Fruit fly (Drosophila melanogaster) whole organism, embryonic: ENCODE data around the gene CG33282.

ENCODE experiments used
- Abd-B ChIP-seq: fragments of 200-800 bp; sonication (Bioruptor generic); optimal IDR thresholded peaks from 2 replicates; lab custom pipeline; 2018; ENCODE audit warnings: missing biosample characterization, mild to moderate bottlenecking, missing genetic modification characterization, moderate library complexity
- Adf1 ChIP-seq: fragments of 200-800 bp; sonication (Bioruptor generic); IDR thresholded peaks from 2 replicates; pipeline ENCODE4 v1.3.6; 2022; ENCODE audit warnings: missing biosample characterization, missing genetic modification characterization
- Awh ChIP-seq: fragments of 200-800 bp; sonication (Bioruptor generic); IDR thresholded peaks from 2 replicates; pipeline ENCODE4, ENCODE4 v1.3.6; 2022; ENCODE audit warnings: missing biosample characterization, missing genetic modification characterization
- Bgb ChIP-seq: fragments of 200-800 bp; sonication (Bioruptor generic); IDR thresholded peaks from 2 replicates; pipeline ENCODE4 v1.3.6; 2022; ENCODE audit warnings: missing biosample characterization, missing genetic modification characterization; ENCODE audit not compliant: partially characterized antibody
- CG11085 ChIP-seq: fragments of 200-800 bp; sonication (Bioruptor generic); IDR thresholded peaks from 2 replicates; pipeline ENCODE4 v1.3.6; 2022; ENCODE audit warnings: missing biosample characterization, missing genetic modification characterization
- CG12236 ChIP-seq: fragments of 200-800 bp; sonication (Bioruptor generic); optimal IDR thresholded peaks from 2 replicates; lab custom pipeline; 2016; ENCODE audit warnings: missing biosample characterization, missing genetic modification characterization
- CG13287 ChIP-seq: fragments of 200-800 bp; sonication (Bioruptor generic); IDR thresholded peaks from 2 replicates; pipeline ENCODE4 v1.3.6; 2022; ENCODE audit warnings: missing biosample characterization, missing genetic modification characterization; ENCODE audit not compliant: partially characterized antibody
- CG14710 ChIP-seq: fragments of 200-800 bp; sonication (Bioruptor generic); optimal IDR thresholded peaks from 3 replicates; lab custom pipeline; 2019; ENCODE audit warnings: missing biosample characterization, mild to moderate bottlenecking, missing genetic modification characterization, moderate library complexity
- CG14860 ChIP-seq: fragments of 200-800 bp; sonication (Bioruptor generic); IDR thresholded peaks from 3 replicates; pipeline ENCODE4 v1.3.6; 2022; ENCODE audit warnings: missing biosample characterization, missing genetic modification characterization; ENCODE audit not compliant: partially characterized antibody
- CG16813 ChIP-seq: fragments of 200-800 bp; sonication (Bioruptor generic); IDR thresholded peaks from 3 replicates; pipeline ENCODE4 v1.3.6; 2022; ENCODE audit warnings: missing biosample characterization, missing genetic modification characterization; ENCODE audit not compliant: partially characterized antibody
- CG18599 ChIP-seq: fragments of 200-800 bp; sonication (Bioruptor generic); optimal IDR thresholded peaks from 3 replicates; lab custom pipeline; 2017; ENCODE audit warnings: missing biosample characterization, missing genetic modification characterization, mild to moderate bottlenecking, moderate library complexity, missing genetic modification reagents
- CG3163 ChIP-seq: fragments of 200-800 bp; sonication (Bioruptor generic); optimal IDR thresholded peaks from 3 replicates; lab custom pipeline; 2016; ENCODE audit warnings: missing biosample characterization, missing genetic modification characterization
- CG5953 ChIP-seq: fragments of 200-800 bp; sonication (Bioruptor generic); IDR thresholded peaks from 2 replicates; pipeline ENCODE4 v1.3.6; 2022; ENCODE audit warnings: missing biosample characterization, missing genetic modification characterization
- CG6254 ChIP-seq: fragments of 200-800 bp; sonication (Bioruptor generic); optimal IDR thresholded peaks from 3 replicates; lab custom pipeline; 2017; ENCODE audit warnings: mild to moderate bottlenecking, missing biosample characterization, missing genetic modification reagents, missing genetic modification characterization
- CG6791 ChIP-seq: fragments of 200-800 bp; sonication (Bioruptor generic); IDR thresholded peaks from 3 replicates; pipeline ENCODE4 v1.3.6; 2022; ENCODE audit warnings: missing biosample characterization, missing genetic modification characterization; ENCODE audit not compliant: partially characterized antibody
- CG6813 ChIP-seq: fragments of 200-800 bp; sonication (Bioruptor generic); optimal IDR thresholded peaks from 2 replicates; lab custom pipeline; 2017; ENCODE audit warnings: missing biosample characterization, missing genetic modification characterization, mild to moderate bottlenecking, moderate library complexity, missing genetic modification reagents
- CG7745 ChIP-seq: fragments of 200-800 bp; sonication (Bioruptor generic); optimal IDR thresholded peaks from 2 replicates; lab custom pipeline; 2018; ENCODE audit warnings: missing biosample characterization, mild to moderate bottlenecking, missing genetic modification characterization, moderate library complexity
- Dip2 ChIP-seq: fragments of 200-800 bp; sonication (Bioruptor generic); IDR thresholded peaks from 2 replicates; pipeline ENCODE4 v1.3.6; 2022; ENCODE audit warnings: missing biosample characterization, missing genetic modification characterization
- Dll ChIP-seq: fragments of 200-800 bp; sonication (Bioruptor generic); IDR thresholded peaks from 4 replicates; pipeline ENCODE4 v1.3.6; 2022; ENCODE audit warnings: missing biosample characterization, missing genetic modification characterization; ENCODE audit not compliant: partially characterized antibody
- Doc2 ChIP-seq: fragments of 200-800 bp; sonication (Bioruptor generic); IDR thresholded peaks from 2 replicates; pipeline ENCODE4 v1.3.6; 2022; ENCODE audit warnings: missing biosample characterization, missing genetic modification characterization
- Doc3 ChIP-seq: fragments of 200-800 bp; sonication (Bioruptor generic); IDR thresholded peaks from 3 replicates; pipeline ENCODE4 v1.3.6; 2022; ENCODE audit warnings: missing biosample characterization, missing genetic modification characterization; ENCODE audit not compliant: partially characterized antibody
- Dp ChIP-seq: fragments of 200-800 bp; sonication (Bioruptor generic); optimal IDR thresholded peaks from 2 replicates; lab custom pipeline; 2018; ENCODE audit warnings: missing biosample characterization, mild to moderate bottlenecking, missing genetic modification characterization, moderate library complexity
- Dref ChIP-seq: fragments of 200-800 bp; sonication (Bioruptor generic); IDR thresholded peaks from 2 replicates; pipeline ENCODE4 v1.3.6; 2022; ENCODE audit warnings: missing biosample characterization, missing genetic modification characterization
- GATAe ChIP-seq: fragments of 200-800 bp; sonication (Bioruptor generic); conservative IDR thresholded peaks from 2 replicates; pipeline ENCODE4 v1.3.6; 2022; ENCODE audit warnings: missing biosample characterization, missing genetic modification characterization
- Med ChIP-seq: fragments of 200-800 bp; sonication (Bioruptor generic); peaks from one replicate; lab custom pipeline; 2016; ENCODE audit warnings: missing biosample characterization, missing genetic modification characterization, mild to moderate bottlenecking, inconsistent platforms, moderate library complexity
- Meics ChIP-seq: fragments of 200-800 bp; sonication (Bioruptor generic); optimal IDR thresholded peaks from 2 replicates; lab custom pipeline; 2017; ENCODE audit warnings: missing biosample characterization, mild to moderate bottlenecking, missing genetic modification characterization
- NK7.1 ChIP-seq: fragments of 200-800 bp; sonication (Bioruptor generic); optimal IDR thresholded peaks from 3 replicates; lab custom pipeline; 2016; ENCODE audit warnings: missing biosample characterization, missing genetic modification characterization
- Opbp ChIP-seq: fragments of 200-800 bp; sonication (Bioruptor generic); IDR thresholded peaks from 3 replicates; pipeline ENCODE4 v1.3.6; 2022; ENCODE audit warnings: missing biosample characterization, missing genetic modification characterization; ENCODE audit not compliant: partially characterized antibody
- Scr ChIP-seq: fragments of 200-800 bp; sonication (Bioruptor generic); IDR thresholded peaks from 2 replicates; pipeline ENCODE4 v1.3.6; 2022; ENCODE audit warnings: missing biosample characterization, missing genetic modification characterization; ENCODE audit not compliant: partially characterized antibody
- amos ChIP-seq: fragments of 200-800 bp; sonication (Bioruptor generic); IDR thresholded peaks from 2 replicates; pipeline ENCODE4 v1.3.6; 2022; ENCODE audit warnings: missing biosample characterization, missing genetic modification characterization; ENCODE audit not compliant: partially characterized antibody
- ato ChIP-seq: fragments of 200-800 bp; sonication (Bioruptor generic); IDR thresholded peaks from 2 replicates; pipeline ENCODE4 v1.3.6; 2022; ENCODE audit warnings: missing biosample characterization, missing genetic modification characterization; ENCODE audit not compliant: partially characterized antibody
- bbx ChIP-seq: fragments of 200-800 bp; sonication (Bioruptor generic); IDR thresholded peaks from 2 replicates; pipeline ENCODE4 v1.3.6; 2022; ENCODE audit warnings: missing biosample characterization, missing genetic modification characterization; ENCODE audit not compliant: partially characterized antibody
- chinmo ChIP-seq: fragments of 200-800 bp; sonication (Bioruptor generic); IDR thresholded peaks from 4 replicates; pipeline ENCODE4 v1.3.6; 2022; ENCODE audit warnings: missing biosample characterization, missing genetic modification characterization; ENCODE audit not compliant: partially characterized antibody
- emc ChIP-seq: fragments of 200-800 bp; sonication (Bioruptor generic); optimal IDR thresholded peaks from 2 replicates; lab custom pipeline; 2016; ENCODE audit warnings: missing biosample characterization, missing genetic modification characterization
- eve ChIP-seq, 2 experiments: fragments of >200 bp; optimal IDR thresholded peaks; 2 replicates each; lab custom pipeline; 2017; ENCODE audit warnings: missing biosample characterization in 2 of 2, missing genetic modification characterization in 2 of 2
- fd96Cb ChIP-seq: fragments of 200-800 bp; sonication (Bioruptor generic); optimal IDR thresholded peaks from 2 replicates; lab custom pipeline; 2018; ENCODE audit warnings: missing biosample characterization, mild to moderate bottlenecking, missing genetic modification characterization, moderate library complexity
- nerfin-2 ChIP-seq: fragments of 200-800 bp; sonication (Bioruptor generic); IDR thresholded peaks from 2 replicates; pipeline ENCODE4 v1.3.6; 2022; ENCODE audit warnings: missing biosample characterization, missing genetic modification characterization; ENCODE audit not compliant: partially characterized antibody
- pfk ChIP-seq: fragments of 200-800 bp; sonication (Bioruptor generic); optimal IDR thresholded peaks from 2 replicates; lab custom pipeline; 2018; ENCODE audit warnings: missing biosample characterization, mild to moderate bottlenecking, missing genetic modification characterization, moderate library complexity
- repo ChIP-seq: fragments of 200-800 bp; sonication (Bioruptor generic); optimal IDR thresholded peaks from 2 replicates; lab custom pipeline; 2016; ENCODE audit warnings: missing biosample characterization, missing genetic modification characterization
- sens-2 ChIP-seq: fragments of 200-800 bp; sonication (Bioruptor generic); IDR thresholded peaks from 2 replicates; pipeline ENCODE4 v1.3.6; 2022; ENCODE audit warnings: missing biosample characterization, missing genetic modification characterization
- stwl ChIP-seq: fragments of 200-800 bp; sonication (Bioruptor generic); optimal IDR thresholded peaks from 3 replicates; lab custom pipeline; 2018; ENCODE audit warnings: missing biosample characterization, mild to moderate bottlenecking, missing genetic modification characterization, moderate library complexity
- tna ChIP-seq: fragments of 200-800 bp; sonication (Bioruptor generic); IDR thresholded peaks from 2 replicates; pipeline ENCODE4 v1.3.6; 2022; ENCODE audit warnings: missing biosample characterization, missing genetic modification characterization; ENCODE audit not compliant: partially characterized antibody
- ttk ChIP-seq: fragments of 200-800 bp; sonication (Bioruptor generic); IDR thresholded peaks from 2 replicates; pipeline ENCODE4 v2.1.2; 2022; ENCODE audit warnings: missing biosample characterization, missing genetic modification characterization
- zen2 ChIP-seq: fragments of 200-800 bp; sonication (Bioruptor generic); IDR thresholded peaks from 3 replicates; pipeline ENCODE4 v1.3.6; 2022; ENCODE audit warnings: missing biosample characterization, missing genetic modification characterization; ENCODE audit not compliant: partially characterized antibody

The CG33282 gene

DNA sequence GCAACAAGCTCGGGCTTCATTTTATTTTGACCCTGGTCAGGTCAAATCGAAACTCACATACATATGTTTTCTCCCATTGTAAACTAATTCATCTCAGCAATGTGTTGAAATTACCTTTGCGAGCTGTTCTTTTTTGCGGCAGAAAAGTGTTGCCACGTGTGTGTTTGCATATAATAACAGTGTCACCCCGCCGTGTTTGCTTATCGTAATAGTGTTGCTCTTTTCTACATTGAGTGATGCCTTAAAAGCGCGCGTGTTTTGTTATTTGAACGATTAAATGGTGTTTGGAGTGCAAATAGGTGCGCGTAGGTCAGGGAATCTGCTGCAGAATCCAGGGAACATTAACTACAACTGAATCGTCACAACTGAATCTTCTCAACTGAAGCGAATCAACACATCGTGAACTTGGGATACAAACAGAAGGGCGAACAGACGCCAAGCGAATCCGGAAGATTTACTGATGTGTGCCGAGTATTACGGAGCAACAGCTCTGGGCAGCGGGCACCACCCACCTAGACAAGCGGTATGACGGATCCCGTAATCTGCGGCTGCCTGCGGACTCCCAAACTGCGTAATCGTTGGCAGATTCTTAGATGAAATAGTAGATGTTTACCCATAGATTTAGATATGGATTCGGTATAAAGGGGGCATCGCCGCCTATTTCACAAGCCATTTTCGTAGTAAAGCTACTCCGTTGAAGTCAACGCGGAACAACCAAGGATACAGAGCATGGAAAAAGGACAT lies 19.0 kb upstream of the CG33282 start, which contains the start of gene CG15406:
Gene CG15406, plus strand, starts transcription at position 694 of the 744 bp plus-strand sequence.
- TF ChIP-seq CG12236 (GFP tag; lab: Kevin White, UChicago) = no peak
- peak; percentile 14; the same call in 1 of the 3 replicates for TF ChIP-seq CG14860
- peak; percentile 22; the same call in 1 of the 2 replicates for TF ChIP-seq CG13287 (GFP tag; lab: Robert Waterston, UW)
- TF ChIP-seq stwl (tag; lab: Kevin White, UChicago) = peak; percentile 98
- TF ChIP-seq CG5953 (GFP tag; lab: Robert Waterston, UW) = no peak
- 0 out of 4 replicates have a peak, but pooled peaks have one; percentile 28 for TF ChIP-seq chinmo (GFP tag; lab: Robert Waterston, UW)
- peak; percentile 37; the same call in 1 of the 3 replicates for TF ChIP-seq zen2 (GFP tag; lab: Robert Waterston, UW)
- 0 out of 3 replicates have a peak, but pooled peaks have one; percentile 14 for TF ChIP-seq Doc3 (GFP tag; lab: Robert Waterston, UW)
- peak; percentile 38; the same call in 2 of the 3 replicates for TF ChIP-seq Opbp (GFP tag; lab: Robert Waterston, UW)
- TF ChIP-seq CG6791 = peak; percentile 71; the same call in 2 of the 3 replicates
- TF ChIP-seq CG14710 (tag; lab: Kevin White, UChicago) = peak; percentile 98
- TF ChIP-seq Awh (GFP tag; lab: Robert Waterston, UW) = no peak
- TF ChIP-seq CG16813 (GFP tag; lab: Robert Waterston, UW) = peak; percentile 51; the same call in 2 of the 3 replicates
- TF ChIP-seq Dll (GFP tag; lab: Robert Waterston, UW) = peak; percentile 22; the same call in 1 of the 4 replicates
- no peak for TF ChIP-seq CG18599
- peak; percentile 50; the same call in 1 of the 2 replicates for TF ChIP-seq ato (GFP tag; lab: Robert Waterston, UW)
- no peak for TF ChIP-seq Meics (GFP tag; lab: Kevin White, UChicago)
- peak; percentile 65; the same call in 1 of the 2 replicates for TF ChIP-seq bbx (GFP tag; lab: Robert Waterston, UW)
- TF ChIP-seq Bgb (GFP tag; lab: Robert Waterston, UW) = 0 out of 2 replicates have a peak, but pooled peaks have one; percentile 28
- peak; percentile 21 for TF ChIP-seq Med (GFP tag; lab: Kevin White, UChicago)
- TF ChIP-seq Scr (GFP tag; lab: Robert Waterston, UW) = 0 out of 2 replicates have a peak, but pooled peaks have one; percentile 30
- peak; percentile 35; the same call in 1 of the 2 replicates for TF ChIP-seq amos (GFP tag; lab: Robert Waterston, UW)

DNA sequence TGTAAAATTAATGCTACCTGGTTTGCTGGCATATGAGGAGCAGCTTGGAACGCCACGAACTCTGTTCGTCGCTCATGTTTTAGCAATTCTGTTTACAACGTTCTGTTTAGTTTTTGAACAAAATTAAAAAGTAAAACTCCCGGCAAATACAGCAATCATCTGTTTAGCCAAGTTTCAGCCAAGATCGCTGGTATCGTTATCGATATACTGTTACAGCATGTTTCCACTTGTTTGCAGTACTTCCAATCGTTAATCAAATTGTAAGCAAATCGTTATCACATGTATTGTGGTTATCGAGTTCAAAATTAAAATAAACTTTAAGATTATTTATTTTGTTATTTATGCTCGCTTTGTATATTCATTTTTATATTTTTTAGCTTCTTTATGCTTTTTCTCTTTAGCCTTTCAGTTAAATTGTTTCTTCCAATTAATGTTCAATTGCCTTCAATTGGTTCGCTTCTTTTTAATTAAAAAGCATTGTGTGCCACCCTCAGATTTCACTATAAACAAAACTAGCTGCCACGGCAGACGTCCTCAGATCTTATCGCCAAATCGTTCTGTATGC lies 7.9 kb upstream of the CG33282 start, which contains the start of the genes Fign and CG8837:
Gene Fign, minus strand, starts transcription at position 142 of the 565 bp plus-strand sequence.
Gene CG8837, plus strand, starts transcription at position 515 of the 565 bp plus-strand sequence.
- TF ChIP-seq nerfin-2 (GFP tag; lab: Robert Waterston, UW) (peak; percentile 97), eve (GFP tag; optimal IDR thresholded peaks at IDR 0.05; lab: Kevin White, UChicago) (no peak), Adf1 (GFP tag; lab: Robert Waterston, UW) (no peak), Doc2 (GFP tag; lab: Robert Waterston, UW) (no peak), fd96Cb (tag; lab: Kevin White, UChicago) (no peak), NK7.1 (GFP tag; lab: Kevin White, UChicago) (no peak), repo (GFP tag; lab: Kevin White, UChicago) (no peak), GATAe (GFP tag; lab: Robert Waterston, UW) (no peak), CG7745 (tag; lab: Kevin White, UChicago) (no peak), Dp (peak; percentile 94), Dref (GFP tag; lab: Robert Waterston, UW) (peak; percentile 98), pfk (GFP tag; lab: Kevin White, UChicago) (no peak), sens-2 (GFP tag; lab: Robert Waterston, UW) (no peak), tna (GFP tag; lab: Robert Waterston, UW) (peak; percentile 94), ttk (GFP tag; lab: Robert Waterston, UW) (no peak), Dip2 (GFP tag; lab: Robert Waterston, UW) (no peak), CG6254 (GFP tag; lab: Kevin White, UChicago) (no peak), CG3163 (GFP tag; lab: Kevin White, UChicago) (no peak), Abd-B (GFP tag; lab: Kevin White, UChicago) (no peak), CG6791 (peak; percentile 94), emc (GFP tag; lab: Kevin White, UChicago) (no peak), CG6813 (no peak), CG11085 (GFP tag; lab: Robert Waterston, UW) (no peak)
